Worm (Caenorhabditis elegans) whole organism, young adult: Measurements from ENCODE around the gene ZK546.5.
A peak's percentile ranks its signal among the peaks of the same experiment; 100 is the strongest.
"Not testable (repeated sequence)": the region's sequence is repeated elsewhere in the genome, so short reads cannot be mapped to it uniquely, and the experiment has no call there.

Experiments used
- F22D6.2 ChIP-seq: sonication (generic microtip); optimal IDR thresholded peaks from 2 replicates; lab custom pipeline; 2016; ENCODE audit warnings: mild to moderate bottlenecking, missing genetic modification characterization, missing compliant biosample characterization
- F23B12.7 ChIP-seq: sonication (generic microtip); optimal IDR thresholded peaks from 2 replicates; lab custom pipeline; 2017; ENCODE audit warnings: missing genetic modification characterization, mild to moderate bottlenecking, missing compliant biosample characterization, antibody characterized with exemption, moderate library complexity; ENCODE audit not compliant: insufficient read depth
- F33H1.4 ChIP-seq: fragments of 200-800 bp; sonication (Bioruptor generic); IDR thresholded peaks from 2 replicates; pipeline ENCODE4 v1.3.6; 2022; ENCODE audit warnings: missing genetic modification reagents, missing genetic modification characterization, missing compliant biosample characterization
- F39B2.1 ChIP-seq: fragments of 200-800 bp; sonication (Bioruptor generic); IDR thresholded peaks from 2 replicates; pipeline ENCODE4 v1.3.6; 2022; ENCODE audit warnings: missing genetic modification reagents, missing genetic modification characterization, missing compliant biosample characterization
- F49E8.2 ChIP-seq: sonication (generic microtip); optimal IDR thresholded peaks from 3 replicates; lab custom pipeline; 2017; ENCODE audit warnings: missing genetic modification characterization, mild to moderate bottlenecking, missing compliant biosample characterization, antibody characterized with exemption, moderate library complexity; ENCODE audit not compliant: insufficient read depth
- K11D2.4 ChIP-seq: fragments of 200-800 bp; sonication (Bioruptor generic); IDR thresholded peaks from 2 replicates; pipeline ENCODE4 v1.3.6; 2022; ENCODE audit warnings: missing genetic modification reagents, missing genetic modification characterization, missing compliant biosample characterization
- T07F8.4 ChIP-seq: sonication (generic microtip); optimal IDR thresholded peaks from 2 replicates; lab custom pipeline; 2016; ENCODE audit warnings: mild to moderate bottlenecking, missing genetic modification characterization, moderate library complexity, missing compliant biosample characterization
- Y53F4B.3 ChIP-seq: fragments of 200-800 bp; sonication (Bioruptor generic); IDR thresholded peaks from 2 replicates; pipeline ENCODE4 v1.3.6; 2022; ENCODE audit warnings: missing genetic modification reagents, missing genetic modification characterization, missing compliant biosample characterization
- Y67H2A.10 ChIP-seq: fragments of 200-800 bp; sonication (Bioruptor generic); conservative IDR thresholded peaks from 2 replicates; pipeline ENCODE4 v1.3.6; 2022; ENCODE audit warnings: missing genetic modification reagents, missing genetic modification characterization, missing compliant biosample characterization
- Y95B8A.8 ChIP-seq: fragments of 200-800 bp; sonication (Bioruptor generic); IDR thresholded peaks from 2 replicates; pipeline ENCODE4 v1.3.6; 2022; ENCODE audit warnings: missing genetic modification reagents, missing genetic modification characterization, missing compliant biosample characterization
- attf-3 ChIP-seq: fragments of 200-800 bp; sonication (Bioruptor generic); conservative IDR thresholded peaks from 2 replicates; pipeline ENCODE4 v1.3.6; 2022; ENCODE audit warnings: missing genetic modification reagents, missing genetic modification characterization, missing compliant biosample characterization
- ccch-3 ChIP-seq: fragments of 200-800 bp; sonication (Bioruptor generic); optimal IDR thresholded peaks from 2 replicates; lab custom pipeline; 2018; ENCODE audit warnings: mild to moderate bottlenecking, missing genetic modification characterization, missing compliant biosample characterization
- cebp-2 ChIP-seq: fragments of 200-800 bp; sonication (Bioruptor generic); IDR thresholded peaks from 2 replicates; pipeline ENCODE4 v1.3.6; 2022; ENCODE audit warnings: missing genetic modification characterization, missing compliant biosample characterization
- dpl-1 ChIP-seq: fragments of 150-350 bp; optimal IDR thresholded peaks from 2 replicates; lab custom pipeline; 2014; ENCODE audit warnings: missing biosample characterization, missing genetic modification reagents, missing genetic modification characterization
- efl-1 ChIP-seq: fragments of 150-350 bp; optimal IDR thresholded peaks from 2 replicates; lab custom pipeline; 2014; ENCODE audit warnings: missing biosample characterization, missing genetic modification reagents, missing genetic modification characterization
- him-1 ChIP-seq: sonication (generic microtip); optimal IDR thresholded peaks from 2 replicates; lab custom pipeline; 2016; ENCODE audit warnings: missing genotype, missing genetic modification reagents, missing genetic modification characterization, missing compliant biosample characterization
- hlh-26 ChIP-seq: fragments of 200-800 bp; sonication (Bioruptor generic); conservative IDR thresholded peaks from 2 replicates; pipeline ENCODE4 v1.3.6; 2022; ENCODE audit warnings: missing genetic modification reagents, missing genetic modification characterization, missing compliant biosample characterization
- hsf-1 ChIP-seq: fragments of 200-800 bp; sonication (Bioruptor generic); IDR thresholded peaks from 2 replicates; pipeline ENCODE4 v1.3.6; 2022; ENCODE audit warnings: missing genetic modification reagents, missing genetic modification characterization, missing compliant biosample characterization
- let-607 ChIP-seq, 2 experiments: fragments of 200-800 bp in 1 of 2; sonication (Bioruptor generic) in 1 of 2; sonication (generic microtip) in 1 of 2; optimal IDR thresholded peaks; 2 replicates each; lab custom pipeline; 2016 to 2018; ENCODE audit warnings: mild to moderate bottlenecking in 2 of 2, missing compliant biosample characterization in 2 of 2, missing genetic modification characterization in 2 of 2, moderate library complexity in 2 of 2, missing genotype in 1 of 2
- lin-35 ChIP-seq, 3 experiments: fragments of 150-350 bp in 2 of 3; sonication (generic microtip) in 1 of 3; optimal IDR thresholded peaks; 2 replicates each; lab custom pipeline; 2014 to 2018; ENCODE audit warnings: missing biosample characterization in 3 of 3, missing genetic modification characterization in 3 of 3, missing genetic modification reagents in 3 of 3
- madf-3 ChIP-seq: fragments of 200-800 bp; sonication (Bioruptor generic); IDR thresholded peaks from 2 replicates; pipeline ENCODE4 v1.3.6; 2022; ENCODE audit warnings: missing genetic modification reagents, missing genetic modification characterization, missing compliant biosample characterization
- madf-8 ChIP-seq: fragments of 200-800 bp; sonication (Bioruptor generic); conservative IDR thresholded peaks from 2 replicates; pipeline ENCODE4 v1.3.6; 2022; ENCODE audit warnings: missing genetic modification reagents, missing genetic modification characterization, missing compliant biosample characterization
- mcd-1 ChIP-seq: fragments of 200-800 bp; sonication (Bioruptor generic); IDR thresholded peaks from 2 replicates; pipeline ENCODE4 v1.3.6; 2022; ENCODE audit warnings: missing genetic modification reagents, missing genetic modification characterization, missing compliant biosample characterization
- pha-4 ChIP-seq: fragments of 150-350 bp; sonication (generic microtip); optimal IDR thresholded peaks from 2 replicates; lab custom pipeline; 2014; ENCODE audit warnings: missing biosample characterization, missing genetic modification reagents, missing genetic modification characterization
- rec-8 ChIP-seq, 2 experiments: sonication (generic microtip); optimal IDR thresholded peaks; 2 replicates each; lab custom pipeline; 2016; ENCODE audit warnings: mild to moderate bottlenecking in 2 of 2, missing genetic modification characterization in 2 of 2, missing genetic modification reagents in 2 of 2, missing genotype in 2 of 2, missing biosample characterization in 1 of 2, missing compliant biosample characterization in 1 of 2, moderate library complexity in 1 of 2
- snpc-1.1 ChIP-seq: sonication (generic microtip); optimal IDR thresholded peaks from 2 replicates; lab custom pipeline; 2017; ENCODE audit warnings: missing genetic modification characterization, mild to moderate bottlenecking, missing compliant biosample characterization, antibody characterized with exemption, moderate library complexity, missing genotype, missing genetic modification reagents; ENCODE audit not compliant: insufficient read depth
- snpc-1.3 ChIP-seq: sonication (generic microtip); optimal IDR thresholded peaks from 2 replicates; lab custom pipeline; 2017; ENCODE audit warnings: missing genetic modification characterization, mild to moderate bottlenecking, missing compliant biosample characterization, antibody characterized with exemption, moderate library complexity, missing genotype, missing genetic modification reagents; ENCODE audit not compliant: insufficient read depth
- tbp1 ChIP-seq: fragments of 200-800 bp; sonication (Bioruptor generic); optimal IDR thresholded peaks from 2 replicates; lab custom pipeline; 2018; ENCODE audit warnings: mild to moderate bottlenecking, missing genetic modification characterization, missing compliant biosample characterization
- tlf-1 ChIP-seq: fragments of 200-800 bp; sonication (Bioruptor generic); optimal IDR thresholded peaks from 2 replicates; lab custom pipeline; 2018; ENCODE audit warnings: mild to moderate bottlenecking, missing genetic modification characterization, missing compliant biosample characterization
- zim-3 ChIP-seq: sonication (generic microtip); optimal IDR thresholded peaks from 2 replicates; lab custom pipeline; 2017; ENCODE audit warnings: mild to moderate bottlenecking, missing genetic modification characterization, moderate library complexity, missing compliant biosample characterization
- ztf-18 ChIP-seq: sonication (generic microtip); optimal IDR thresholded peaks from 2 replicates; lab custom pipeline; 2016; ENCODE audit warnings: missing genotype, mild to moderate bottlenecking, missing genetic modification characterization, missing compliant biosample characterization
- ztf-25 ChIP-seq: fragments of 200-800 bp; sonication (Bioruptor generic); IDR thresholded peaks from 2 replicates; pipeline ENCODE4 v1.3.6; 2022; ENCODE audit warnings: missing genetic modification reagents, missing genetic modification characterization, missing compliant biosample characterization
- ztf-28 ChIP-seq: fragments of 200-800 bp; sonication (Bioruptor generic); IDR thresholded peaks from 2 replicates; pipeline ENCODE4 v1.3.6; 2022; ENCODE audit warnings: missing genetic modification reagents, missing genetic modification characterization, missing compliant biosample characterization

ZK546.5 gene

DNA sequence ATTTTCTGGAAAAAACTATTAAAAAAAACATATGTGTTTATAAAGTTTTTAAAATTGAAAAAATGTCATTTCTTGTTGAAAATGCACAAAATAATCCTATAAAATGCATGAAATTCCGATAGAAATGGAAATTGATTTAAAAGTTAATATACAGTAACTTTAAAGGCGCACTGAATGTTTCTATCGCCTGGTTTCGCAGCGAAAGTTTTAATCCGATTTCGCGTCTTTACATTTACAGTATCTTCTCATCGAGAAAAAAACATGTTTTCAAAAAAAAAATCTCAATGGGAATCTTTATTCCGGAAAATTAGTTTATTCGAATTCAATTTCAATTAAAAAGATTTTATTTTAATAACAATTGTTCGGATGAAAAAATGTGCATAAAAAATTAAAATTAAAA is 21.4 kb upstream of the ZK546.5 start, which contains the start of gene R05F9.11 (continued):
- peak; percentile 42 for TF ChIP-seq tbp1 (GFP tag; lab: Kevin White, UChicago)
- TF ChIP-seq Y67H2A.10 (GFP tag; lab: Robert Waterston, UW): no peak
- TF ChIP-seq hlh-26 (GFP tag; lab: Robert Waterston, UW): no peak
- no peak for TF ChIP-seq F23B12.7 (tag; lab: Kevin White, UChicago)
- TF ChIP-seq cebp-2 (GFP tag; lab: Robert Waterston, UW): no peak
- TF ChIP-seq let-607 (tag; optimal IDR thresholded peaks at IDR 0.05; lab: Kevin White, UChicago): no peak
- TF ChIP-seq madf-3 (GFP tag; lab: Robert Waterston, UW): no peak
- TF ChIP-seq zim-3 (tag; lab: Kevin White, UChicago): no peak
- no peak for TF ChIP-seq lin-35 (GFP tag; optimal IDR thresholded peaks at IDR 0.05; lab: Kevin White, UChicago)
- peak; percentile 79 for TF ChIP-seq him-1 (tag; lab: Kevin White, UChicago)
- no peak for TF ChIP-seq attf-3 (GFP tag; lab: Robert Waterston, UW)
- no peak for TF ChIP-seq F39B2.1 (GFP tag; lab: Robert Waterston, UW)
- peak; percentile 43 for TF ChIP-seq F49E8.2 (tag; lab: Kevin White, UChicago)
- TF ChIP-seq hsf-1 (GFP tag; lab: Robert Waterston, UW): 0 out of 2 replicates have a peak, but pooled peaks have one; percentile 40
- TF ChIP-seq F33H1.4 (GFP tag; lab: Robert Waterston, UW): peak; percentile 95
- TF ChIP-seq ztf-28 (GFP tag; lab: Robert Waterston, UW): no peak
- no peak for TF ChIP-seq ztf-25 (GFP tag; lab: Robert Waterston, UW)
- TF ChIP-seq tlf-1 (GFP tag; lab: Kevin White, UChicago): peak; percentile 4
- no peak for TF ChIP-seq dpl-1 (GFP tag; lab: Kevin White, UChicago)
- no peak for TF ChIP-seq snpc-1.3 (tag; lab: Kevin White, UChicago)

DNA sequence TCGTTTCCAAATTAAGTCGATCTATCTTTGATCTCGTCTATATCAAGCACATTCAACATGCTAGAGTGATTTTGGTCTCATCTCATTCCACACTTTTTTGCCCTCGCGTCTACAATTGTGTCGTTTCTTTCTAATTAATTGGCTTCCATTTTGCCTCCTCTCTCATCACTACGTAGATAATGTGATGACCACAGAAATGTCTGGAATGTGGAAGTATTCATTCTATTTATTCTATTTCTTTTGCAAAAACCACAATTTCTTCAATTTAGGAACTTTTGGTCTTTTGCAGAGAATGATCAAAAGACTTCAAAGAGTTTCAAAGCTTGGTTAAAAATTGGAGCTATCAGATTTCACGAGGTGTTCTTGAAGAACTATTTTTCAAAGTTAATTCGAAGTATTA is 20.0 kb upstream of the ZK546.5 start:
- no peak for TF ChIP-seq Y95B8A.8
- no peak for TF ChIP-seq F49E8.2 (tag; lab: Kevin White, UChicago)
- TF ChIP-seq ztf-28 (GFP tag; lab: Robert Waterston, UW): no peak
- no peak for TF ChIP-seq hsf-1 (GFP tag; lab: Robert Waterston, UW)
- TF ChIP-seq efl-1 (GFP tag; lab: Kevin White, UChicago): no peak
- no peak for TF ChIP-seq pha-4 (tag; lab: Kevin White, UChicago)
- no peak for TF ChIP-seq mcd-1 (GFP tag; lab: Robert Waterston, UW)
- TF ChIP-seq madf-8 (GFP tag; lab: Robert Waterston, UW): no peak
- TF ChIP-seq snpc-1.1: no peak

DNA sequence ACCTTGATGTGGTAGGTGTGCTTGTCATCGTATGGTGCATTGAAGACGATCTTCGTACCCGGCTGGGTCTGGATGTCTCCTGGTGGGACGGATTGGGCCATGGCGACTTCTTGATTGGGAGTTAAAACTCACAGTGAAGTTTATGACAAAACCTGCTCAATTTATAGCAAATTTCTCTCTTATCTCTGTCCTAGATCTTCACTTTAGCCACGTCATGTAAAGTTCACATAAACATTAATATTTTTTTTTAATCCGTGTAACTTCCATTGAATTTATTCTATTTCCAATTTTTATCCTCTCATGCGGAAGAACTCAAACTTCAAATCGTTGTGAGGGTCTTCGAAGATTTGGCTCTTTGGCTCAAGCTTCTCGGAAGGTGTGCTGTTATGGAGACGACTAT is 19.2 kb upstream of the ZK546.5 start, which contains the start of gene msp-31:
Gene msp-31 (minus strand): TSS at position 101 of the 400 bp plus-strand sequence.
- not testable (repeated sequence) for TF ChIP-seq ztf-18 (tag; lab: Kevin White, UChicago); T07F8.4 (tag; lab: Kevin White, UChicago); ccch-3
- TF ChIP-seq, all 124 proteins: peak for 0; not testable (repeated sequence) for 124

DNA sequence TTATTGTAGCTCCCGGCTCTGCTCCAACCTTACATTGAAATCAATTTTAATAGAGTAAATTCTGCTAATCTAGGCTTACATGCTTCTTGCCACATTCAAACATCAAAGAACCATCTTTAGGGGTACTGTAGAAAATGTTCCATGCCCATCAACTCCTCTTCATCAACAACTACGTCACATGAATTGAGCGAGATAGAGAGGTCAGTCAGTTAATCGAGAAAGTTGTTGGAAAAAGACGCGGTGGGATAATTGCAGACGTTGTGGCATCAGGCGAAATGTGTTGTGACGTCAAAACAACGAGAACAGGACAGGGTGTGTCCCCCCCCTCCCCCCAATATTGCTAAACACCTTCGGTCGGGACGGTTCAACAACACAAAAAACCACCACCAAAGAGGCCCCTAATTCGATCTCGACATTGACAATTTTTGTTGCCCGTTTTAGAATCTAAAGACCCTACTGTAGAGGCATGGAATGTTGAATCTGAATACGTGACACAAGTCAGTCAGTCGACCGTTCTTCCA is 17.1 kb upstream of the ZK546.5 start:
- TF ChIP-seq lin-35 (GFP tag; optimal IDR thresholded peaks at IDR 0.05; lab: Kevin White, UChicago): no peak
- TF ChIP-seq F22D6.2 (tag; lab: Kevin White, UChicago): no peak
- no peak for TF ChIP-seq rec-8 (tag; optimal IDR thresholded peaks at IDR 0.05; lab: Kevin White, UChicago)
- no peak for TF ChIP-seq ztf-25 (GFP tag; lab: Robert Waterston, UW)
- TF ChIP-seq K11D2.4 (GFP tag; lab: Robert Waterston, UW): no peak
- no peak for TF ChIP-seq Y53F4B.3 (GFP tag; lab: Robert Waterston, UW)
